Fruit fly (Drosophila melanogaster): ENCODE data around the gene CG6126.

dm6 chr3R:16217368-16217767 is 14.5 kb upstream of the CG6126 start:
- TF ChIP-seq psq (optimal IDR thresholded peaks at IDR 0.05) (no peak), usp (GFP tag; optimal IDR thresholded peaks at IDR 0.05) (no peak), Dll (optimal IDR thresholded peaks at IDR 0.05) (no peak), CG8478 (optimal IDR thresholded peaks at IDR 0.05) (no peak), pan (optimal IDR thresholded peaks at IDR 0.05) (no peak)

Measured in whole organism.